Worm (Caenorhabditis elegans) whole organism, young adult: ENCODE data around the gene W01B6.4.

Source experiments
- F57A8.1 ChIP-seq: fragments of 200-800 bp; sonication (Bioruptor generic); optimal IDR thresholded peaks from 2 replicates; lab custom pipeline; 2018; ENCODE audit warnings: mild to moderate bottlenecking, missing genetic modification characterization, moderate library complexity, missing compliant biosample characterization
- ceh-79 ChIP-seq: sonication (generic microtip); optimal IDR thresholded peaks from 2 replicates; lab custom pipeline; 2017; ENCODE audit warnings: mild to moderate bottlenecking, missing genetic modification characterization, missing compliant biosample characterization
- snpc-4 ChIP-seq, 5 experiments: fragments of 150-350 bp in 1 of 5; sonication (generic microtip) in 4 of 5; optimal IDR thresholded peaks; 2 replicates each; lab custom pipeline; 2014 to 2018; ENCODE audit warnings: missing genetic modification characterization in 5 of 5, missing biosample characterization in 3 of 5, antibody characterized with exemption in 2 of 5, mild to moderate bottlenecking in 2 of 5, missing compliant biosample characterization in 2 of 5, missing genotype in 2 of 5, moderate library complexity in 2 of 5, missing genetic modification reagents in 1 of 5

DNA sequence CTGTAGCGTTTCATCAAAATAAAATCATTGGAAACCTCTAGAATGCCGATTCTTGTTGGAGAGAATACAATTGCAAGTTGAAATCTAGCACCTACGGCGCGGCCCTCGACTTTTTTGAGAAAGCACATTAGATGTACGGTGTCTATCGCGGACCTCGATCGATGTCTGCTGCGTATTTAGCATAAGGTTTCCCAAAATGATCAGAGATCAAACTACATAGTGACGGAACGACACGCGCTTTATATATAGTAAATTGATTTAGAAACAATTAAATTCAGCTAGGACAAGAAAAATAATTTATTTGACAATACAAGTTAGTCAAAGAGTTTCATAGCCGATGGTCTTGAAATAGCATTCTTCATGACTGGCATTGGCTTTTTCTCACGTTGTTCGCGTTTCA, 49.1 kb upstream of the W01B6.4 start:
- TF ChIP-seq snpc-4 (GFP tag; optimal IDR thresholded peaks at IDR 0.05; lab: Kevin White, UChicago) (no peak), snpc-4 (tag; optimal IDR thresholded peaks at IDR 0.05; lab: Kevin White, UChicago) (peak in 2 of 4 experiments; percentile 62 to 85), F57A8.1 (no peak), ceh-79 (no peak)
